Fruit fly (Drosophila melanogaster): ENCODE measurements around the gene S6k.

Gene S6k

DNA sequence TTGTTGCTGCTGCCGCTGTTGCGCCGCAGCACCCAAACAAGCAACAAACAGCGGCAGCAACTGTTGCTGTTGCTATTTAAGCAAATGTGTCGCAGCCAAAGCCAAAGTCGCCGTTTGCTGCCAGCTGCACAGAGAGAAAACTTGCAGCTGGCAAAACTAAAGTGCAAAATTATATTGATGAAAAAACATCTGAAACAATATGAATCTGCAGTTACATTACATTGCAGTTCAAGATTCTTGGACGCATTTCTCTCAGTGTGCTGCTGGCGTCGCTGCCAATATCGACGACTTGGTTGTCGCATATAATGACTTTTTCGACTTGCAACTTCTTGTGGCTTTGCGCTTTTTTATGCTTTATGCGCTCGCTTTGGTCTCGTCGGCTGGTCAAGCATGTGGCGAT lies 23.5 kb upstream of the S6k start (continued):
- no peak for TF ChIP-seq sc (optimal IDR thresholded peaks at IDR 0.05)
- no peak for TF ChIP-seq sc (GFP tag; optimal IDR thresholded peaks at IDR 0.05)
- TF ChIP-seq CG11398 (GFP tag; optimal IDR thresholded peaks at IDR 0.05): no peak
- TF ChIP-seq CG12769 (tag; optimal IDR thresholded peaks at IDR 0.05): no peak
- peak; percentile 16 for TF ChIP-seq chn (GFP tag; optimal IDR thresholded peaks at IDR 0.05)
- no peak for TF ChIP-seq CG12659 (GFP tag; optimal IDR thresholded peaks at IDR 0.05)
- TF ChIP-seq sna (GFP tag; IDR thresholded peaks at IDR 0.05; ENCODE audit: partially characterized antibody): no peak
- TF ChIP-seq Atf6 (GFP tag; IDR thresholded peaks at IDR 0.05): no peak
- TF ChIP-seq Side (GFP tag; optimal IDR thresholded peaks at IDR 0.05): no peak
- no peak for TF ChIP-seq gcm2 (GFP tag; optimal IDR thresholded peaks at IDR 0.05)
- no peak for TF ChIP-seq cg (GFP tag; optimal IDR thresholded peaks at IDR 0.05)
- TF ChIP-seq Oli (tag; optimal IDR thresholded peaks at IDR 0.05): peak; percentile 22
- TF ChIP-seq CG14710 (tag; optimal IDR thresholded peaks at IDR 0.05): no peak
- TF ChIP-seq nmo (GFP tag; optimal IDR thresholded peaks at IDR 0.05): peak; percentile 18
- TF ChIP-seq Optix (GFP tag; IDR thresholded peaks at IDR 0.05): no peak
- no peak for TF ChIP-seq CG6175 (GFP tag; IDR thresholded peaks at IDR 0.05)
- no peak for TF ChIP-seq CG11695 (GFP tag; IDR thresholded peaks at IDR 0.05)
- no peak for TF ChIP-seq ssp (GFP tag; IDR thresholded peaks at IDR 0.05)
- peak; percentile 39; the same call in 1 of the 2 replicates for TF ChIP-seq lmd (GFP tag; IDR thresholded peaks at IDR 0.05)
- peak; percentile 22 for TF ChIP-seq nom (GFP tag; optimal IDR thresholded peaks at IDR 0.05)
- TF ChIP-seq Meics (GFP tag; optimal IDR thresholded peaks at IDR 0.05): no peak
- TF ChIP-seq kay (GFP tag; optimal IDR thresholded peaks at IDR 0.05): no peak
- TF ChIP-seq pita (GFP tag; optimal IDR thresholded peaks at IDR 0.05): no peak
- TF ChIP-seq pho (GFP tag; optimal IDR thresholded peaks at IDR 0.05): no peak
- no peak for TF ChIP-seq so (GFP tag; IDR thresholded peaks at IDR 0.05)
- TF ChIP-seq CG10209 (GFP tag; optimal IDR thresholded peaks at IDR 0.05): no peak
- no peak for TF ChIP-seq CrebB (tag; optimal IDR thresholded peaks at IDR 0.05)
- no peak for TF ChIP-seq dan (GFP tag; IDR thresholded peaks at IDR 0.05)
- TF ChIP-seq sug (tag; optimal IDR thresholded peaks at IDR 0.05): no peak
- TF ChIP-seq Dad (GFP tag; optimal IDR thresholded peaks at IDR 0.05): no peak
- TF ChIP-seq ac (GFP tag; optimal IDR thresholded peaks at IDR 0.05): no peak
- TF ChIP-seq dimm (GFP tag; IDR thresholded peaks at IDR 0.05): no peak
- TF ChIP-seq Bgb (GFP tag; IDR thresholded peaks at IDR 0.05; ENCODE audit: partially characterized antibody): no peak
- no peak for TF ChIP-seq disco-r (GFP tag; optimal IDR thresholded peaks at IDR 0.05)
- no peak for TF ChIP-seq bowl (GFP tag; IDR thresholded peaks at IDR 0.05)
- TF ChIP-seq phol (tag; optimal IDR thresholded peaks at IDR 0.05): peak; percentile 3
- TF ChIP-seq slbo (GFP tag; IDR thresholded peaks at IDR 0.05): 0 out of 2 replicates have a peak, but pooled peaks have one; percentile 6
- no peak for TF ChIP-seq p53 (GFP tag; optimal IDR thresholded peaks at IDR 0.05)
- TF ChIP-seq gce (GFP tag; IDR thresholded peaks at IDR 0.05): no peak
- TF ChIP-seq ftz-f1 (GFP tag; optimal IDR thresholded peaks at IDR 0.05): no peak
- no peak for TF ChIP-seq NK7.1 (GFP tag; optimal IDR thresholded peaks at IDR 0.05)
- TF ChIP-seq CG3726 (GFP tag; IDR thresholded peaks at IDR 0.05): no peak
- TF ChIP-seq az2 (GFP tag; optimal IDR thresholded peaks at IDR 0.05): peak; percentile 31
- no peak for TF ChIP-seq emc (GFP tag; optimal IDR thresholded peaks at IDR 0.05)
- no peak for TF ChIP-seq CG17612 (GFP tag; IDR thresholded peaks at IDR 0.05)
- no peak for TF ChIP-seq CG11247 (GFP tag; IDR thresholded peaks at IDR 0.05)
- TF ChIP-seq stwl (tag; optimal IDR thresholded peaks at IDR 0.05): no peak
- no peak for TF ChIP-seq pan (optimal IDR thresholded peaks at IDR 0.05)
- TF ChIP-seq pan (GFP tag; optimal IDR thresholded peaks at IDR 0.05 in 1 of 2, IDR thresholded peaks at IDR 0.05 in 1 of 2): no peak
- TF ChIP-seq Xbp1 (GFP tag; optimal IDR thresholded peaks at IDR 0.05): peak; percentile 37
- TF ChIP-seq CG2712 (tag; optimal IDR thresholded peaks at IDR 0.05): peak; percentile 12
- TF ChIP-seq mam (GFP tag; optimal IDR thresholded peaks at IDR 0.05): no peak
- TF ChIP-seq Hey (tag; optimal IDR thresholded peaks at IDR 0.05): no peak

All from whole organism, embryonic.